Fruit fly (Drosophila melanogaster) ovary, adult (tissue): ENCODE data around the gene CG42635.

Source experiments
- CG17801 ChIP-seq: fragments of 200-800 bp; optimal IDR thresholded peaks from 2 replicates; lab custom pipeline; 2019; ENCODE audit warnings: missing biosample characterization, mild to moderate bottlenecking, missing genetic modification characterization, moderate library complexity; ENCODE audit not compliant: partially characterized antibody

CG42635 gene

DNA sequence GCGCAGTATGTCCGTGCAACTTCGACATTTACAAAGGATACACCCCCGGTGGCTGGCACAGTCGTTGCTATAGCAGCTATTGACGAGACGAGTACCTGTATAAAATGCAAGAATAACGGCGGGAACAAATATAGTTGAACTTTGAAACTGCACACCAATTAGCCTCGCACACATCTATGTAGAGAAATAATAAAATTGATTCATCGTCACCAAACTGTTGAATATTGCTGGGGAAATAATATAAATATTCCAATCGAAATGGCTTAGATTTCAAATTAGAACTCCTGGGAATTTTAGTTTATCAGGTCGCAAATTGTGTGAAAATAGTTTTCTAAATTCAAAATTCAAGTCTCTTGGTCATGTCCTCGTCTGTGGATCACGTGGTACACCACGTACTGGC lies at the start of gene CG42635, which contains the start of gene CG42634:
TSS of gene CG42635 (plus strand) at position 301 of the 400 bp plus-strand sequence.
TSS of gene CG42634 (plus strand) at position 301 of the 400 bp plus-strand sequence.
- TF ChIP-seq CG17801 (GFP tag; lab: Kevin White, UChicago): no peak

dm6 chr2L:17958306-17958705 lies 49.4 kb upstream of the CG42635 start:
- no peak for TF ChIP-seq CG17801 (GFP tag; lab: Kevin White, UChicago)

- TF ChIP-seq CG17801 (GFP tag; lab: Kevin White, UChicago): no peak
These were observed 47.5 kb upstream of the CG42635 start for dm6 chr2L:17960214-17960613.

DNA sequence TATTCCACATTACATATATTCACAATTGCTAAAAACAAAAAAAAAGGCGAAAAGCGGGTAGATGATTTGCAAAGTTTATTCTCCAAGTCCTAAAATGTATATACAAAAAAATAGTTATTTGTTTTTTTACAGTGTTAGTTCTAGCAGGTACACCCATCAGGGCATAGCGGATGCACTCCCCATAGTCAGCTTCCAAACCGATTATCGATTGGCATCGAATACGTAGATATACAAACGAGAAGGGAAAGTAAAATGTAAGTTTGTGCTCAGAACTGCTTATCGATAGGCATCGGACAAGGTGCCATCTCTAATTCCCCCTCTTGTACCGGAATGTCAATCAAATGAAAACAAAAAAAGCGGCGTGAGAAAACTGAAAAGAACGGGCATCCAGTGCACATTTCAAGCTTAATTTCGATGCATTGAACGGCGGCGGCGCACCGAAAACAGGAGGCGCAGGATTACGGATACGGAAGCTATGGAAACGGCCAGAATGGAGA lies 44.6 kb upstream of the CG42635 start, which contains the start of gene CG5674:
TSS of gene CG5674 (plus strand) at position 309 of the 497 bp plus-strand sequence.
- no peak for TF ChIP-seq CG17801 (GFP tag; lab: Kevin White, UChicago)

DNA sequence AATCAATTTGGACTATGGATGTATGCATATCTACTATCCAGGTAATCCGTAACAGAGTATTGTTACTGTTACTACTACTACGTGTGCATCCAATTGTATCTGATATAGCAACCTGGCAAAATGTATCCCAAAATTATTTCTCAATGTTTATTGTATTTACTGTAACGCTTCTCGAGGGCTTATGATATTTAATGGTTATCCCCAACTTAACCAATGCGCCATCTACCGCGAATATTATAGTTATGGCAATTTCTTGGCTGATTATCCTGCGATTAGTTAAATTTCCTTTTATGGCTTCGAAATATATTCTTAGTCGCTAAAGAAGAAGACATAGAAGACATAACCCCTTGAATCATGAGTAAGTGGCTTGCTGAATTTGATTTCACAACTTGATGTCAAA lies 44.0 kb upstream of the CG42635 start:
- no peak for TF ChIP-seq CG17801 (GFP tag; lab: Kevin White, UChicago)

dm6 chr2L:17972999-17973398 lies 34.7 kb upstream of the CG42635 start:
- no peak for TF ChIP-seq CG17801 (GFP tag; lab: Kevin White, UChicago)

dm6 chr2L:17982372-17982771 lies 25.4 kb upstream of the CG42635 start, which contains the start of gene btv:
Gene btv (minus strand): TSS chr2L:17982472.
- no peak for TF ChIP-seq CG17801 (GFP tag; lab: Kevin White, UChicago)

- no peak for TF ChIP-seq CG17801 (GFP tag; lab: Kevin White, UChicago)
These were observed 21.6 kb upstream of the CG42635 start, which contains the start of gene CG5681 for dm6 chr2L:17986099-17986498. Gene CG5681 (plus strand): TSS chr2L:17986399.

DNA sequence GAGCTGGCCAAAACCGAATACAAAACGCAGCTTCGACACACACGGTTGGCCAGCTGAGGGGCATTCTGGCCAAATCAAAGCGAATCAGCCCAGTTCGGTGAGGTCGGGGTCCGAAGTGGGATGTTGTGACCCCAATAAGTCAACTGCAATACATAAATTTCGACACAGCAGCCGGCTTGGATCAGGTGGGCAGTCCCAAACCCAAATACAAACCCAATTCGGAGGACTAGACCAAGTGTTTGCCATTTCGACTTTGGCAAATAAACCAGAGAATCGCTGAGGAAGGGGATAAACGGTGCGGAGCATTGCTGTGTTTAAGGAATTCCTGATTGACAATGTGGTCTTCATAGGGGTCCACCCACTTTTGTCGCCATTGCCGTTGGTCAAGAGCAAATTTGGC lies 18.8 kb upstream of the CG42635 start:
- TF ChIP-seq CG17801 (GFP tag; lab: Kevin White, UChicago): no peak

DNA sequence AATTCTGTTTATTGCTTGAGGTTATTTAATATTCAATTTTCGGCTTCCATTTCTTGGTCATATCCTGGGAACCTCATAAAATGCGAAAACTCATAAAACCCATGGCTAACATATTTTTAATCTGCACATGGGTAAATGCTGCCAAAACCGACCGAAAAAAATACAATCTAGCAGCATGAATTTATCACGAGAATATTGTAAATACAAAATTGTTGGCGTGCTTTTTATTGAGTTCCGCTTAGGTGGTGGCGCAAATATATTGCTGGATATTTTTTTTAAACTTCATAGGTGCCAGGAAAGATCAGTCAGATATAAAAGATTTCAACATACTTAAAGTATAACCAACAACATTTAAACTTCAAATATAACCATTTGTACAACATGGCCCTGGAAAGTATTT lies 17.6 kb upstream of the CG42635 start, which contains the start of gene Prosbeta5R2:
TSS of gene Prosbeta5R2 (plus strand) at position 301 of the 400 bp plus-strand sequence.
- TF ChIP-seq CG17801 (GFP tag; lab: Kevin White, UChicago): no peak

DNA sequence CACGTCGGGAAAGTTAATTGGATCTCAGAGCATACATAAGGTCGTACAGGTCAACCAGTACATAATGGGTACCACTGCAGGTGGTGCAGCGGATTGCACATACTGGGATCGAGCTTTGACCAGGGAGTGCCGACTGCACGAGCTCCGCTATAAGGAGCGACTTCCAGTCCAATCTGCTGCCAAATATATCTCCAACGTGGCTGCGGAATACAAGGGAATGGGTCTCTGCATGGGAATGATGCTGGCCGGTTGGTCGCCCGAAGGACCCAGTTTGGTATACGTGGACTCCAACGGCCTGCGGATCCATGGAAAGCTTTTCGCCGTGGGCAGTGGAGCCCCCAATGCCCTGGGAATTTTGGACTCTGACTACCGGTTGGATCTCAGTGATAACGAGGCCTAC lies 17.0 kb upstream of the CG42635 start:
- TF ChIP-seq CG17801 (GFP tag; lab: Kevin White, UChicago): no peak

dm6 chr2L:18002149-18002548 lies 5.6 kb upstream of the CG42635 start:
- no peak for TF ChIP-seq CG17801 (GFP tag; lab: Kevin White, UChicago)

dm6 chr2L:18003028-18003836 lies 4.5 kb upstream of the CG42635 start:
- no peak for TF ChIP-seq CG17801 (GFP tag; lab: Kevin White, UChicago)

dm6 chr2L:18005481-18005880 lies 2.3 kb upstream of the CG42635 start:
- TF ChIP-seq CG17801 (GFP tag; lab: Kevin White, UChicago): no peak

dm6 chr2L:18006327-18006726 lies 1.4 kb upstream of the CG42635 start, which contains the start of gene CG5693:
Gene CG5693 (plus strand): TSS chr2L:18006627.
- TF ChIP-seq CG17801 (GFP tag; lab: Kevin White, UChicago): no peak

- TF ChIP-seq CG17801 (GFP tag; lab: Kevin White, UChicago): no peak
These were observed 675 bp upstream of the CG42635 start, which contains the start of gene CG42659 for dm6 chr2L:18007060-18007459. Gene CG42659 (plus strand): TSS chr2L:18007360.
